Worm (Caenorhabditis elegans): ENCODE results near the gene R03H10.6.

DNA sequence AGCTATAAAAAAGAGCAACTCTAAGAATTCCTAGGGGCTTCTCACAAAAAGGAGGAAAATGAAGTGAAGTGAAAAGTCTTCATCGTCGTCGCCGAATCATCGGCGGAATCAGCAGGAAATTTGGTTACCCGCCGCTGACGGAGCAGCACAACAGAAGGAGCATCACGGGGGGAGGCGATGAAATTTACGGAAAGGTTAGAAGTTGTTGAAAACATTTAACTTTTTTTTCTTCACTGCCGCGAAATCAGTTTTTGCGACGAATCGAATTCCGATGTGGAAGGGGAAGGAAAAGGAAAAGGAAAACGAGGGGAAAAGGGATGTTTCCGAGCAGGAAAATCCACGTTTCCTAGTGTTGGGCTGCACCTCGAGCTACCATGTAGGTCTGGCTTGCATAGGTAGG lies 40.0 kb downstream of the R03H10.6 start:
- no peak for TF ChIP-seq lim-7 (GFP tag; IDR thresholded peaks at IDR 0.05)
- TF ChIP-seq nhr-237 (tag; optimal IDR thresholded peaks at IDR 0.05) = no peak
- no peak for TF ChIP-seq php-3 (GFP tag; IDR thresholded peaks at IDR 0.05)
- TF ChIP-seq lin-13 (GFP tag; optimal IDR thresholded peaks at IDR 0.05) = no peak
- TF ChIP-seq ztf-11 (tag; optimal IDR thresholded peaks at IDR 0.05) = no peak
- no peak for TF ChIP-seq hlh-30 (tag; optimal IDR thresholded peaks at IDR 0.05; ENCODE audit: insufficient read depth)
- TF ChIP-seq mxl-2 (GFP tag; conservative IDR thresholded peaks at IDR 0.05) = no peak
- no peak for TF ChIP-seq lsy-2 (tag; optimal IDR thresholded peaks at IDR 0.05)
- no peak for TF ChIP-seq aha-1 (tag)
- no peak for TF ChIP-seq ceh-82 (tag; optimal IDR thresholded peaks at IDR 0.05)
- TF ChIP-seq jun-1 (tag; optimal IDR thresholded peaks at IDR 0.05) = no peak
- TF ChIP-seq dve-1 (tag; optimal IDR thresholded peaks at IDR 0.05; ENCODE audit: insufficient read depth) = no peak
- TF ChIP-seq ceh-28 (tag; optimal IDR thresholded peaks at IDR 0.05) = no peak
